Worm (Caenorhabditis elegans) whole organism, young adult: Measurements from ENCODE around the gene Y69E1A.5.

ENCODE experiments used
- B0019.2 ChIP-seq: fragments of 200-800 bp; sonication (Bioruptor generic); conservative IDR thresholded peaks from 2 replicates; pipeline ENCODE4 v1.3.6; 2022; ENCODE audit warnings: missing genetic modification reagents, missing genetic modification characterization, missing compliant biosample characterization
- B0336.3 ChIP-seq: fragments of 200-800 bp; sonication (Bioruptor generic); IDR thresholded peaks from 2 replicates; pipeline ENCODE4 v1.3.6; 2022; ENCODE audit warnings: missing genetic modification characterization, missing compliant biosample characterization
- C17E4.6 ChIP-seq: fragments of 200-800 bp; sonication (Bioruptor generic); IDR thresholded peaks from 2 replicates; pipeline ENCODE4 v1.3.6; 2022; ENCODE audit warnings: missing genetic modification reagents, missing genetic modification characterization, missing compliant biosample characterization
- F23B12.7 ChIP-seq: sonication (generic microtip); optimal IDR thresholded peaks from 2 replicates; lab custom pipeline; 2017; ENCODE audit warnings: missing genetic modification characterization, mild to moderate bottlenecking, missing compliant biosample characterization, antibody characterized with exemption, moderate library complexity; ENCODE audit not compliant: insufficient read depth
- F39B2.1 ChIP-seq: fragments of 200-800 bp; sonication (Bioruptor generic); IDR thresholded peaks from 2 replicates; pipeline ENCODE4 v1.3.6; 2022; ENCODE audit warnings: missing genetic modification reagents, missing genetic modification characterization, missing compliant biosample characterization
- F49E8.2 ChIP-seq: sonication (generic microtip); optimal IDR thresholded peaks from 3 replicates; lab custom pipeline; 2017; ENCODE audit warnings: missing genetic modification characterization, mild to moderate bottlenecking, missing compliant biosample characterization, antibody characterized with exemption, moderate library complexity; ENCODE audit not compliant: insufficient read depth
- F55B11.4 ChIP-seq: sonication (generic microtip); optimal IDR thresholded peaks from 2 replicates; lab custom pipeline; 2016; ENCODE audit warnings: missing compliant biosample characterization, missing genetic modification characterization, borderline replicate concordance; ENCODE audit not compliant: insufficient read depth
- F57C9.4 ChIP-seq: sonication (generic microtip); optimal IDR thresholded peaks from 2 replicates; lab custom pipeline; 2017; ENCODE audit warnings: mild to moderate bottlenecking, missing genetic modification characterization, missing compliant biosample characterization
- T07F8.4 ChIP-seq: sonication (generic microtip); optimal IDR thresholded peaks from 2 replicates; lab custom pipeline; 2016; ENCODE audit warnings: mild to moderate bottlenecking, missing genetic modification characterization, moderate library complexity, missing compliant biosample characterization
- T26A5.8 ChIP-seq: sonication (generic microtip); optimal IDR thresholded peaks from 2 replicates; lab custom pipeline; 2016; ENCODE audit warnings: missing genetic modification characterization, missing compliant biosample characterization
- Y53G8AR.9 ChIP-seq: fragments of 200-800 bp; sonication (Bioruptor generic); conservative IDR thresholded peaks from 2 replicates; pipeline ENCODE4 v1.3.6; 2022; ENCODE audit warnings: missing genetic modification reagents, missing genetic modification characterization, missing compliant biosample characterization
- Y56A3A.18 ChIP-seq: fragments of 200-800 bp; sonication (Bioruptor generic); IDR thresholded peaks from 2 replicates; pipeline ENCODE4 v1.3.6; 2022; ENCODE audit warnings: missing genetic modification reagents, missing genetic modification characterization, missing compliant biosample characterization
- Y67H2A.10 ChIP-seq: fragments of 200-800 bp; sonication (Bioruptor generic); conservative IDR thresholded peaks from 2 replicates; pipeline ENCODE4 v1.3.6; 2022; ENCODE audit warnings: missing genetic modification reagents, missing genetic modification characterization, missing compliant biosample characterization
- Y79H2A.3 ChIP-seq: fragments of 200-800 bp; sonication (Bioruptor generic); conservative IDR thresholded peaks from 2 replicates; pipeline ENCODE4 v1.3.6; 2022; ENCODE audit warnings: missing genetic modification reagents, missing genetic modification characterization, missing compliant biosample characterization
- atf-7 ChIP-seq: sonication (generic microtip); optimal IDR thresholded peaks from 2 replicates; lab custom pipeline; 2017; ENCODE audit warnings: mild to moderate bottlenecking, missing genetic modification characterization, missing compliant biosample characterization
- bed-2 ChIP-seq: fragments of 200-800 bp; sonication (Bioruptor generic); IDR thresholded peaks from 2 replicates; pipeline ENCODE4 v1.3.6; 2022; ENCODE audit warnings: missing genetic modification reagents, missing genetic modification characterization, missing compliant biosample characterization
- cebp-2 ChIP-seq: fragments of 200-800 bp; sonication (Bioruptor generic); IDR thresholded peaks from 2 replicates; pipeline ENCODE4 v1.3.6; 2022; ENCODE audit warnings: missing genetic modification characterization, missing compliant biosample characterization
- ceh-100 ChIP-seq: fragments of 200-800 bp; sonication (Bioruptor generic); IDR thresholded peaks from 2 replicates; pipeline ENCODE4 v1.3.6; 2022; ENCODE audit warnings: missing genetic modification reagents, missing genetic modification characterization, missing compliant biosample characterization
- ceh-58 ChIP-seq: fragments of 200-800 bp; sonication (Bioruptor generic); IDR thresholded peaks from 2 replicates; pipeline ENCODE4 v1.3.6; 2022; ENCODE audit warnings: missing genetic modification characterization, missing compliant biosample characterization
- ceh-79 ChIP-seq: sonication (generic microtip); optimal IDR thresholded peaks from 2 replicates; lab custom pipeline; 2017; ENCODE audit warnings: mild to moderate bottlenecking, missing genetic modification characterization, missing compliant biosample characterization
- dox-1 ChIP-seq: fragments of 200-800 bp; sonication (Bioruptor generic); IDR thresholded peaks from 2 replicates; pipeline ENCODE4 v1.3.6; 2022; ENCODE audit warnings: missing genetic modification reagents, missing genetic modification characterization, missing compliant biosample characterization
- dpff-1 ChIP-seq: sonication (generic microtip); optimal IDR thresholded peaks from 2 replicates; lab custom pipeline; 2017; ENCODE audit warnings: mild to moderate bottlenecking, missing genetic modification characterization, missing compliant biosample characterization
- dpl-1 ChIP-seq: fragments of 150-350 bp; optimal IDR thresholded peaks from 2 replicates; lab custom pipeline; 2014; ENCODE audit warnings: missing biosample characterization, missing genetic modification reagents, missing genetic modification characterization
- ekl-4 ChIP-seq: fragments of 200-800 bp; sonication (Bioruptor generic); IDR thresholded peaks from 2 replicates; pipeline ENCODE4 v1.3.6; 2022; ENCODE audit warnings: missing genetic modification reagents, missing genetic modification characterization, missing compliant biosample characterization
- hlh-12 ChIP-seq: sonication (generic microtip); optimal IDR thresholded peaks from 2 replicates; lab custom pipeline; 2016; ENCODE audit warnings: missing genetic modification characterization, missing compliant biosample characterization
- hlh-26 ChIP-seq: fragments of 200-800 bp; sonication (Bioruptor generic); conservative IDR thresholded peaks from 2 replicates; pipeline ENCODE4 v1.3.6; 2022; ENCODE audit warnings: missing genetic modification reagents, missing genetic modification characterization, missing compliant biosample characterization
- hmg-20 ChIP-seq: fragments of 200-800 bp; sonication (Bioruptor generic); IDR thresholded peaks from 2 replicates; pipeline ENCODE4 v1.3.6; 2022; ENCODE audit warnings: missing genetic modification reagents, missing genetic modification characterization, missing compliant biosample characterization
- lin-26 ChIP-seq: fragments of 200-800 bp; sonication (Bioruptor generic); IDR thresholded peaks from 2 replicates; pipeline ENCODE4 v1.3.6; 2022; ENCODE audit warnings: missing genetic modification reagents, missing genetic modification characterization, missing compliant biosample characterization
- lsy-27 ChIP-seq: sonication (generic microtip); optimal IDR thresholded peaks from 2 replicates; lab custom pipeline; 2017; ENCODE audit warnings: missing genetic modification characterization, mild to moderate bottlenecking, missing compliant biosample characterization, antibody characterized with exemption, missing genotype, borderline replicate concordance; ENCODE audit not compliant: insufficient read depth
- madf-10 ChIP-seq: sonication (generic microtip); optimal IDR thresholded peaks from 2 replicates; lab custom pipeline; 2016; ENCODE audit warnings: mild to moderate bottlenecking, missing genetic modification characterization, missing compliant biosample characterization
- madf-6 ChIP-seq: fragments of 200-800 bp; sonication (Bioruptor generic); IDR thresholded peaks from 2 replicates; pipeline ENCODE4 v1.3.6; 2022; ENCODE audit warnings: missing genetic modification reagents, missing genetic modification characterization, missing compliant biosample characterization
- mel-28 ChIP-seq: sonication (generic microtip); optimal IDR thresholded peaks from 2 replicates; lab custom pipeline; 2016; ENCODE audit warnings: borderline replicate concordance, mild to moderate bottlenecking, missing genetic modification characterization, missing compliant biosample characterization
- nfyb-1 ChIP-seq: fragments of 200-800 bp; sonication (Bioruptor generic); IDR thresholded peaks from 2 replicates; pipeline ENCODE4 v1.3.6; 2022; ENCODE audit warnings: missing genetic modification reagents, missing genetic modification characterization, missing compliant biosample characterization
- nhr-179 ChIP-seq: sonication (generic microtip); optimal IDR thresholded peaks from 2 replicates; lab custom pipeline; 2016; ENCODE audit warnings: mild to moderate bottlenecking, missing genetic modification characterization, missing compliant biosample characterization
- nhr-90 ChIP-seq: sonication (generic microtip); optimal IDR thresholded peaks from 2 replicates; lab custom pipeline; 2016; ENCODE audit warnings: missing genotype, mild to moderate bottlenecking, missing genetic modification characterization, missing compliant biosample characterization
- pha-4 ChIP-seq: fragments of 150-350 bp; sonication (generic microtip); optimal IDR thresholded peaks from 2 replicates; lab custom pipeline; 2014; ENCODE audit warnings: missing biosample characterization, missing genetic modification reagents, missing genetic modification characterization
- rec-8 ChIP-seq, 2 experiments: sonication (generic microtip); optimal IDR thresholded peaks; 2 replicates each; lab custom pipeline; 2016; ENCODE audit warnings: mild to moderate bottlenecking in 2 of 2, missing genetic modification characterization in 2 of 2, missing genetic modification reagents in 2 of 2, missing genotype in 2 of 2, missing biosample characterization in 1 of 2, missing compliant biosample characterization in 1 of 2, moderate library complexity in 1 of 2
- repo-1 ChIP-seq: sonication (generic microtip); optimal IDR thresholded peaks from 2 replicates; lab custom pipeline; 2017; ENCODE audit warnings: mild to moderate bottlenecking, missing genetic modification characterization, missing compliant biosample characterization
- snpc-1.1 ChIP-seq: sonication (generic microtip); optimal IDR thresholded peaks from 2 replicates; lab custom pipeline; 2017; ENCODE audit warnings: missing genetic modification characterization, mild to moderate bottlenecking, missing compliant biosample characterization, antibody characterized with exemption, moderate library complexity, missing genotype, missing genetic modification reagents; ENCODE audit not compliant: insufficient read depth
- snpc-1.3 ChIP-seq: sonication (generic microtip); optimal IDR thresholded peaks from 2 replicates; lab custom pipeline; 2017; ENCODE audit warnings: missing genetic modification characterization, mild to moderate bottlenecking, missing compliant biosample characterization, antibody characterized with exemption, moderate library complexity, missing genotype, missing genetic modification reagents; ENCODE audit not compliant: insufficient read depth
- tbp1 ChIP-seq: fragments of 200-800 bp; sonication (Bioruptor generic); optimal IDR thresholded peaks from 2 replicates; lab custom pipeline; 2018; ENCODE audit warnings: mild to moderate bottlenecking, missing genetic modification characterization, missing compliant biosample characterization
- tlf-1 ChIP-seq: fragments of 200-800 bp; sonication (Bioruptor generic); optimal IDR thresholded peaks from 2 replicates; lab custom pipeline; 2018; ENCODE audit warnings: mild to moderate bottlenecking, missing genetic modification characterization, missing compliant biosample characterization
- unc-62 ChIP-seq: fragments of 150-350 bp; optimal IDR thresholded peaks from 2 replicates; lab custom pipeline; 2014; ENCODE audit warnings: missing biosample characterization, missing genetic modification reagents, missing genetic modification characterization
- xnd-1 ChIP-seq: sonication (generic microtip); optimal IDR thresholded peaks from 2 replicates; lab custom pipeline; 2016; ENCODE audit warnings: missing genotype, missing genetic modification reagents, missing genetic modification characterization, missing compliant biosample characterization
- zfh-2 ChIP-seq: fragments of 200-800 bp; sonication (Bioruptor generic); conservative IDR thresholded peaks from 2 replicates; pipeline ENCODE4 v1.3.6; 2022; ENCODE audit warnings: missing genetic modification reagents, missing genetic modification characterization, missing compliant biosample characterization
- ztf-26 ChIP-seq: sonication (generic microtip); optimal IDR thresholded peaks from 2 replicates; lab custom pipeline; 2017; ENCODE audit warnings: missing genetic modification characterization, missing compliant biosample characterization

The Y69E1A.5 gene

ce11 chrIV:10933777-10934546 is 23.5 kb downstream of the Y69E1A.5 start (continued):
- TF ChIP-seq snpc-1.3 (no peak), F23B12.7 (tag; lab: Kevin White, UChicago) (no peak), nfyb-1 (GFP tag; lab: Robert Waterston, UW) (peak; percentile 81), F55B11.4 (tag; lab: Kevin White, UChicago) (no peak), repo-1 (tag; lab: Kevin White, UChicago) (peak; percentile 94), mel-28 (tag; lab: Kevin White, UChicago) (peak; percentile 16), bed-2 (GFP tag; lab: Robert Waterston, UW) (no peak), madf-10 (tag; lab: Kevin White, UChicago) (peak; percentile 6), zfh-2 (GFP tag; lab: Robert Waterston, UW) (no peak), snpc-1.1 (tag; lab: Kevin White, UChicago) (no peak), nhr-90 (tag; lab: Kevin White, UChicago) (no peak), tlf-1 (peak; percentile 83), dpff-1 (tag; lab: Kevin White, UChicago) (peak; percentile 69), hlh-12 (tag; lab: Kevin White, UChicago) (no peak), rec-8 (tag; optimal IDR thresholded peaks at IDR 0.05; lab: Kevin White, UChicago) (no peak), ceh-100 (GFP tag; lab: Robert Waterston, UW) (peak; percentile 43; the same call in 1 of the 2 replicates), ztf-26 (tag; lab: Kevin White, UChicago) (no peak), B0336.3 (GFP tag; lab: Robert Waterston, UW) (peak; percentile 84), tbp1 (GFP tag; lab: Kevin White, UChicago) (no peak), T26A5.8 (tag; lab: Kevin White, UChicago) (no peak), F57C9.4 (peak; percentile 5), atf-7 (tag; lab: Kevin White, UChicago) (peak; percentile 70), F49E8.2 (tag; lab: Kevin White, UChicago) (no peak), T07F8.4 (no peak), C17E4.6 (0 out of 2 replicates have a peak, but pooled peaks have one; percentile 17), madf-6 (GFP tag; lab: Robert Waterston, UW) (peak; percentile 41), Y56A3A.18 (GFP tag; lab: Robert Waterston, UW) (peak; percentile 90), F39B2.1 (GFP tag; lab: Robert Waterston, UW) (no peak), lsy-27 (tag; lab: Kevin White, UChicago) (no peak), ekl-4 (GFP tag; lab: Robert Waterston, UW) (peak; percentile 46; the same call in 1 of the 2 replicates), dox-1 (GFP tag; lab: Robert Waterston, UW) (peak; percentile 21; the same call in 1 of the 2 replicates), lin-26 (GFP tag; lab: Robert Waterston, UW) (no peak), Y67H2A.10 (GFP tag; lab: Robert Waterston, UW) (0 out of 2 replicates have a peak, but pooled peaks have one; percentile 27), hlh-26 (GFP tag; lab: Robert Waterston, UW) (no peak), xnd-1 (tag; lab: Kevin White, UChicago) (no peak), B0019.2 (GFP tag; lab: Robert Waterston, UW) (no peak), cebp-2 (GFP tag; lab: Robert Waterston, UW) (no peak), ceh-58 (no peak), pha-4 (tag; lab: Kevin White, UChicago) (no peak), ceh-79 (tag; lab: Kevin White, UChicago) (peak; percentile 71), unc-62 (no peak), nhr-179 (tag; lab: Kevin White, UChicago) (no peak), Y79H2A.3 (GFP tag; lab: Robert Waterston, UW) (peak; percentile 65), dpl-1 (no peak), Y53G8AR.9 (peak; percentile 91), hmg-20 (GFP tag; lab: Robert Waterston, UW) (peak; percentile 52; the same call in 1 of the 2 replicates)
